Fruit fly (Drosophila melanogaster) whole organism, prepupa: ENCODE results near the gene CG15056.

ENCODE experiments used
- Blimp-1 ChIP-seq: fragments of 200-800 bp; sonication (Bioruptor generic); optimal IDR thresholded peaks from 3 replicates; lab custom pipeline; 2017; ENCODE audit warnings: missing biosample characterization, missing genetic modification characterization, mild to moderate bottlenecking, moderate library complexity, missing genetic modification reagents
- CG32006 ChIP-seq: fragments of 200-800 bp; sonication (Bioruptor generic); optimal IDR thresholded peaks from 3 replicates; lab custom pipeline; 2017; ENCODE audit warnings: missing biosample characterization, mild to moderate bottlenecking, missing genetic modification characterization
- CG4318 ChIP-seq: fragments of 200-800 bp; sonication (Bioruptor generic); optimal IDR thresholded peaks from 3 replicates; lab custom pipeline; 2017; ENCODE audit warnings: missing biosample characterization, mild to moderate bottlenecking, missing genetic modification characterization
- Eip78C ChIP-seq: fragments of 200-800 bp; sonication (Bioruptor generic); peaks from one replicate; lab custom pipeline; 2016; ENCODE audit warnings: missing biosample characterization, missing genetic modification characterization
- Hr39 ChIP-seq: fragments of 200-800 bp; sonication (Bioruptor generic); optimal IDR thresholded peaks from 2 replicates; lab custom pipeline; 2016; ENCODE audit warnings: missing biosample characterization, missing genetic modification characterization
- OdsH ChIP-seq: fragments of 200-800 bp; sonication (Bioruptor generic); optimal IDR thresholded peaks from 3 replicates; lab custom pipeline; 2016; ENCODE audit warnings: missing biosample characterization, missing genetic modification characterization
- Sox102F ChIP-seq: fragments of 200-800 bp; sonication (Bioruptor generic); optimal IDR thresholded peaks from 2 replicates; lab custom pipeline; 2016; ENCODE audit warnings: missing biosample characterization, mild to moderate bottlenecking, missing genetic modification characterization
- dac ChIP-seq: fragments of 200-800 bp; sonication (Bioruptor generic); optimal IDR thresholded peaks from 2 replicates; lab custom pipeline; 2017; ENCODE audit warnings: missing biosample characterization, mild to moderate bottlenecking, missing genetic modification characterization

DNA sequence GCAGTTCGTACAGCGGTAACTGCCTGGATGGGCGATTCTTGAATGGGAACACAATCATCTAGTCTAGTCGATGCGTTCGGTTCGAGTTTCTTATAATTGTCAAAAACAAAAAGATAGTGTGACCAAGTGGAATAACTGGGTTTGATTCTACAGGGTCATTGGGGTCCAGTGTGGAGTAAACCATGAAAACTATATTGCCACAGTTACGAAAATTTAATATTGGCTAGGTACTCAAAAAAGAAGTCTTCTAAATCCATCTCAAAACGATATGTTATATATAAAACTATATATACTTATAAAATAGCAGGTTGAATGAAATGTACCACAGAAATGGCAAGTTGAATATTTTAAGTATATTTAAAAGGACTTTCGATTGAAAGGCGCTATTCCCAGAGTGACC is 15.2 kb upstream of the CG15056 start, which contains the start of gene CG34328:
- TF ChIP-seq Blimp-1 (no peak), CG4318 (GFP tag; lab: Kevin White, UChicago) (no peak), CG32006 (GFP tag; lab: Kevin White, UChicago) (no peak), OdsH (GFP tag; lab: Kevin White, UChicago) (no peak), Eip78C (no peak), Hr39 (GFP tag; lab: Kevin White, UChicago) (no peak), Sox102F (GFP tag; lab: Kevin White, UChicago) (no peak), dac (GFP tag; lab: Kevin White, UChicago) (no peak)
